Fruit fly (Drosophila melanogaster): ENCODE results near the gene CG42834.

Gene CG42834

dm6 chr3R:17405009-17405408 lies 13.6 kb upstream of the CG42834 start, which contains the start of gene CG42823:
Gene CG42823, minus strand, starts transcription at chr3R:17405109.
- no peak for TF ChIP-seq Hnf4 (GFP tag; optimal IDR thresholded peaks at IDR 0.05)
- no peak for TF ChIP-seq rgr (GFP tag; optimal IDR thresholded peaks at IDR 0.05)
- TF ChIP-seq sage (GFP tag; optimal IDR thresholded peaks at IDR 0.05), result no peak
- TF ChIP-seq fru (GFP tag; optimal IDR thresholded peaks at IDR 0.05), result no peak
- TF ChIP-seq usp (GFP tag; optimal IDR thresholded peaks at IDR 0.05), result no peak
- no peak for TF ChIP-seq sv (GFP tag; optimal IDR thresholded peaks at IDR 0.05)
- no peak for TF ChIP-seq OdsH (GFP tag; optimal IDR thresholded peaks at IDR 0.05)
- no peak for TF ChIP-seq Vsx2 (GFP tag; optimal IDR thresholded peaks at IDR 0.05; ENCODE audit: partially characterized antibody)
- TF ChIP-seq HLH106 (tag; optimal IDR thresholded peaks at IDR 0.05), result no peak
- TF ChIP-seq GATAd (GFP tag; optimal IDR thresholded peaks at IDR 0.05), result no peak
- TF ChIP-seq N (GFP tag; optimal IDR thresholded peaks at IDR 0.05), result no peak
- TF ChIP-seq CG32264 (GFP tag; optimal IDR thresholded peaks at IDR 0.05), result no peak

DNA sequence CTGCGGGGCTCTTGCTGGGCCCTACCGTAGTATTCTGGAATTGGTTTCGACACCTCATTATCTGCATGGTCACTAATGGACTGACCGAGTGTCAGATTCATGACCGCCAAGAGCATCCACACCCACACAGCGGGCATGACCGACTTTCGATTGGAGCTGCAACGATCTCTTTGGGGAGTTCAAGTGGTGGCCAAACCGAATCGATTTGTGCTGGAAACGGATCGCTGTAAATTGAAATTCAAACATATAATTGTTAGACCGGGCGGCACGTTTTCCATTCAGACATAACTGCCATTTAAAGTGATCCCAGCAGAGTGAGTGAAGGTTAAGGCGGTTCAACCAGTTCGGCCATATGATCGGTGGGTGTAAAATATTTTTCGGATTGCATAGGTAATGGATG lies 12.1 kb upstream of the CG42834 start, which contains the start of the genes CG42824 and CG42798:
TSS of gene CG42824 (minus strand) at position 101 of the 400 bp plus-strand sequence.
TSS of gene CG42798 (plus strand) at position 268 of the 400 bp plus-strand sequence.
- TF ChIP-seq dmrt93B (GFP tag; optimal IDR thresholded peaks at IDR 0.05) (no peak), Dif (GFP tag; optimal IDR thresholded peaks at IDR 0.05; ENCODE audit: partially characterized antibody) (no peak), sage (GFP tag; optimal IDR thresholded peaks at IDR 0.05) (no peak), dsf (GFP tag; optimal IDR thresholded peaks at IDR 0.05; ENCODE audit: borderline replicate concordance) (no peak), fru (GFP tag; optimal IDR thresholded peaks at IDR 0.05) (no peak), N (GFP tag; optimal IDR thresholded peaks at IDR 0.05) (no peak), pan (optimal IDR thresholded peaks at IDR 0.05) (no peak), jim (GFP tag; optimal IDR thresholded peaks at IDR 0.05) (no peak), CG9705 (GFP tag; optimal IDR thresholded peaks at IDR 0.05) (no peak), psq (GFP tag; optimal IDR thresholded peaks at IDR 0.05) (no peak)

- TF ChIP-seq GATAd (GFP tag; optimal IDR thresholded peaks at IDR 0.05), result no peak
- TF ChIP-seq Rel (GFP tag; optimal IDR thresholded peaks at IDR 0.05), result no peak
- no peak for TF ChIP-seq Rel (tag; optimal IDR thresholded peaks at IDR 0.05)
- TF ChIP-seq dl (GFP tag; optimal IDR thresholded peaks at IDR 0.05; ENCODE audit: insufficient read depth in 1 of 2, partially characterized antibody in 2 of 2), result no peak
- no peak for TF ChIP-seq Mio (GFP tag; optimal IDR thresholded peaks at IDR 0.05)
These were observed 11.0 kb upstream of the CG42834 start, which contains the start of gene CG17283 for dm6 chr3R:17407576-17407975. Gene CG17283, plus strand, starts transcription at chr3R:17407876.

- TF ChIP-seq ey (GFP tag; optimal IDR thresholded peaks at IDR 0.05), result no peak
- TF ChIP-seq OdsH (GFP tag; optimal IDR thresholded peaks at IDR 0.05), result no peak
- TF ChIP-seq Abd-B (GFP tag; optimal IDR thresholded peaks at IDR 0.05), result no peak
- no peak for TF ChIP-seq dl (GFP tag; optimal IDR thresholded peaks at IDR 0.05; ENCODE audit: insufficient read depth in 1 of 2, partially characterized antibody in 2 of 2)
- TF ChIP-seq h (GFP tag; optimal IDR thresholded peaks at IDR 0.05), result no peak
- TF ChIP-seq Hnf4 (GFP tag; optimal IDR thresholded peaks at IDR 0.05), result no peak
- TF ChIP-seq Sp1 (GFP tag; optimal IDR thresholded peaks at IDR 0.05), result no peak
- TF ChIP-seq br (GFP tag; optimal IDR thresholded peaks at IDR 0.05), result no peak
- no peak for TF ChIP-seq Vsx2 (GFP tag; optimal IDR thresholded peaks at IDR 0.05; ENCODE audit: partially characterized antibody)
- no peak for TF ChIP-seq foxo (GFP tag; optimal IDR thresholded peaks at IDR 0.05)
These were observed 9.2 kb upstream of the CG42834 start, which contains the start of gene CG5860 for dm6 chr3R:17409319-17409718. Gene CG5860, plus strand, starts transcription at chr3R:17409619.

dm6 chr3R:17410808-17411207 lies 7.8 kb upstream of the CG42834 start, which contains the start of gene CG5863:
Gene CG5863, plus strand, starts transcription at chr3R:17411108.
- no peak for TF ChIP-seq tai (GFP tag; optimal IDR thresholded peaks at IDR 0.05)
- TF ChIP-seq brk (GFP tag; optimal IDR thresholded peaks at IDR 0.05), result no peak
- no peak for TF ChIP-seq ey (GFP tag; optimal IDR thresholded peaks at IDR 0.05)
- TF ChIP-seq rgr (GFP tag; optimal IDR thresholded peaks at IDR 0.05), result no peak
